Fruit fly (Drosophila melanogaster): ENCODE measurements around the gene mRpL45.

The mRpL45 gene

dm6 chr3R:22664274-22664673 is 46.0 kb downstream of the mRpL45 start (continued):
- TF ChIP-seq CG11560 (tag; IDR thresholded peaks at IDR 0.05) (0 out of 3 replicates have a peak, but pooled peaks have one; percentile 32), CG10274 (GFP tag; optimal IDR thresholded peaks at IDR 0.05) (no peak), CG31441 (GFP tag; IDR thresholded peaks at IDR 0.05) (peak; percentile 23; the same call in 1 of the 2 replicates), YL-1 (GFP tag; optimal IDR thresholded peaks at IDR 0.05) (no peak), CG1602 (GFP tag; optimal IDR thresholded peaks at IDR 0.05) (peak; percentile 21), CG9932 (GFP tag; IDR thresholded peaks at IDR 0.05) (peak; percentile 15; the same call in 1 of the 2 replicates), CG17328 (GFP tag; IDR thresholded peaks at IDR 0.05) (peak; percentile 60), bab2 (GFP tag; optimal IDR thresholded peaks at IDR 0.05) (peak; percentile 44), CG14667 (GFP tag; IDR thresholded peaks at IDR 0.05) (peak; percentile 37; the same call in 1 of the 2 replicates), Sin3A (optimal IDR thresholded peaks at IDR 0.05) (no peak), usp (GFP tag; optimal IDR thresholded peaks at IDR 0.05) (no peak), Ravus (GFP tag; IDR thresholded peaks at IDR 0.05) (no peak), D19B (GFP tag; optimal IDR thresholded peaks at IDR 0.05) (no peak), Vsx1 (GFP tag; optimal IDR thresholded peaks at IDR 0.05) (no peak), CG13287 (GFP tag; IDR thresholded peaks at IDR 0.05; ENCODE audit: partially characterized antibody) (no peak), CG1832 (GFP tag; optimal IDR thresholded peaks at IDR 0.05) (no peak), cas (GFP tag; IDR thresholded peaks at IDR 0.05) (no peak), Pdp1 (GFP tag; optimal IDR thresholded peaks at IDR 0.05) (peak; percentile 17 to 35), Poxn (GFP tag; IDR thresholded peaks at IDR 0.05) (no peak), Mrtf (GFP tag; IDR thresholded peaks at IDR 0.05) (no peak), CG2712 (tag; optimal IDR thresholded peaks at IDR 0.05) (peak; percentile 45), slbo (GFP tag; IDR thresholded peaks at IDR 0.05) (peak; percentile 76), grau (tag; optimal IDR thresholded peaks at IDR 0.05) (peak; percentile 35), CG1603 (tag; optimal IDR thresholded peaks at IDR 0.05) (peak; percentile 68), Adf1 (GFP tag; IDR thresholded peaks at IDR 0.05) (no peak), Lim3 (GFP tag; IDR thresholded peaks at IDR 0.05) (no peak), Lpt (GFP tag; optimal IDR thresholded peaks at IDR 0.05) (no peak), bcd (GFP tag; optimal IDR thresholded peaks at IDR 0.05) (peak; percentile 35), Bteb2 (GFP tag; optimal IDR thresholded peaks at IDR 0.05) (no peak), bigmax (GFP tag; optimal IDR thresholded peaks at IDR 0.05) (no peak), CG9797 (GFP tag; optimal IDR thresholded peaks at IDR 0.05) (no peak), row (GFP tag; IDR thresholded peaks at IDR 0.05) (peak; percentile 69), slou (GFP tag; optimal IDR thresholded peaks at IDR 0.05) (no peak), Hr3 (GFP tag; optimal IDR thresholded peaks at IDR 0.05) (peak; percentile 4), repo (GFP tag; optimal IDR thresholded peaks at IDR 0.05) (no peak), CG17829 (tag; optimal IDR thresholded peaks at IDR 0.05) (no peak), Hsf (GFP tag; optimal IDR thresholded peaks at IDR 0.05) (peak; percentile 41), CG14014 (GFP tag; IDR thresholded peaks at IDR 0.05) (0 out of 2 replicates have a peak, but pooled peaks have one; percentile 52), Six4 (GFP tag; optimal IDR thresholded peaks at IDR 0.05) (peak; percentile 10), zf30C (GFP tag; optimal IDR thresholded peaks at IDR 0.05) (no peak), vvl (GFP tag; IDR thresholded peaks at IDR 0.05) (peak; percentile 52), scrt (GFP tag; optimal IDR thresholded peaks at IDR 0.05) (no peak), NFAT (GFP tag; IDR thresholded peaks at IDR 0.05) (peak; percentile 41; the same call in 1 of the 2 replicates), H15 (GFP tag; IDR thresholded peaks at IDR 0.05) (0 out of 3 replicates have a peak, but pooled peaks have one; percentile 38), CG12769 (tag; optimal IDR thresholded peaks at IDR 0.05) (peak; percentile 26), CG33213 (GFP tag; optimal IDR thresholded peaks at IDR 0.05) (no peak), tgo (GFP tag; IDR thresholded peaks at IDR 0.05) (no peak), CG6689 (GFP tag; IDR thresholded peaks at IDR 0.05) (peak; percentile 57; the same call in 1 of the 2 replicates), CG1233 (GFP tag; optimal IDR thresholded peaks at IDR 0.05) (no peak), crp (GFP tag; optimal IDR thresholded peaks at IDR 0.05) (no peak), Ssrp (tag; optimal IDR thresholded peaks at IDR 0.05) (peak; percentile 48), CG8089 (GFP tag; optimal IDR thresholded peaks at IDR 0.05) (peak; percentile 22)
